Worm (Caenorhabditis elegans) whole organism, late embryonic: ENCODE results near the gene F16B4.7.

Experiments
- K02D7.2 ChIP-seq: sonication (generic microtip); optimal IDR thresholded peaks from 2 replicates; lab custom pipeline; 2017; ENCODE audit warnings: mild to moderate bottlenecking, missing genetic modification characterization, missing compliant biosample characterization
- K09A11.1 ChIP-seq: sonication (generic microtip); optimal IDR thresholded peaks from 2 replicates; lab custom pipeline; 2017; ENCODE audit warnings: antibody characterized with exemption, mild to moderate bottlenecking, missing genetic modification characterization, missing compliant biosample characterization; ENCODE audit not compliant: insufficient read depth
- T23F11.4 ChIP-seq: fragments of 200-800 bp; sonication (Bioruptor generic); optimal IDR thresholded peaks from 2 replicates; lab custom pipeline; 2018; ENCODE audit warnings: mild to moderate bottlenecking, missing genetic modification characterization, missing compliant biosample characterization
- Y22D7AL.16 ChIP-seq: sonication (generic microtip); optimal IDR thresholded peaks from 2 replicates; lab custom pipeline; 2016; ENCODE audit warnings: missing genetic modification characterization, missing compliant biosample characterization
- ahr-1 ChIP-seq: sonication (generic microtip); optimal IDR thresholded peaks from 2 replicates; lab custom pipeline; 2016; ENCODE audit warnings: missing genetic modification characterization, missing compliant biosample characterization
- ceh-2 ChIP-seq: sonication (generic microtip); optimal IDR thresholded peaks from 2 replicates; lab custom pipeline; 2016; ENCODE audit warnings: missing genotype, missing genetic modification characterization, missing compliant biosample characterization
- ceh-24 ChIP-seq: sonication (generic microtip); optimal IDR thresholded peaks from 2 replicates; lab custom pipeline; 2016; ENCODE audit warnings: mild to moderate bottlenecking, missing genetic modification characterization, missing compliant biosample characterization
- ceh-30 ChIP-seq: fragments of 150-350 bp; optimal IDR thresholded peaks from 2 replicates; lab custom pipeline; 2014; ENCODE audit warnings: missing biosample characterization, missing genetic modification characterization
- ceh-34 ChIP-seq: sonication (generic microtip); optimal IDR thresholded peaks from 2 replicates; lab custom pipeline; 2016; ENCODE audit warnings: mild to moderate bottlenecking, missing genetic modification characterization, missing compliant biosample characterization
- ceh-45 ChIP-seq: fragments of 200-800 bp; sonication (Bioruptor generic); IDR thresholded peaks from 2 replicates; pipeline ENCODE4 v1.3.6; 2022; ENCODE audit warnings: missing genetic modification reagents, missing genetic modification characterization, missing compliant biosample characterization
- ceh-6 ChIP-seq: fragments of 200-800 bp; sonication (Bioruptor generic); optimal IDR thresholded peaks from 2 replicates; lab custom pipeline; 2018; ENCODE audit warnings: mild to moderate bottlenecking, missing genetic modification characterization, missing compliant biosample characterization
- ceh-9 ChIP-seq: sonication (generic microtip); optimal IDR thresholded peaks from 2 replicates; lab custom pipeline; 2016; ENCODE audit warnings: mild to moderate bottlenecking, missing genetic modification characterization, inconsistent platforms, missing compliant biosample characterization
- dve-1 ChIP-seq: sonication (generic microtip); optimal IDR thresholded peaks from 2 replicates; lab custom pipeline; 2017; ENCODE audit warnings: antibody characterized with exemption, mild to moderate bottlenecking, missing genetic modification characterization, missing compliant biosample characterization
- elt-2 ChIP-seq: sonication (generic microtip); optimal IDR thresholded peaks from 2 replicates; lab custom pipeline; 2016; ENCODE audit warnings: missing genetic modification reagents, missing genetic modification characterization, missing compliant biosample characterization
- elt-4 ChIP-seq: sonication (generic microtip); optimal IDR thresholded peaks from 2 replicates; lab custom pipeline; 2016; ENCODE audit warnings: missing genetic modification characterization, missing compliant biosample characterization
- fkh-10 ChIP-seq: fragments of 150-350 bp; optimal IDR thresholded peaks from 2 replicates; lab custom pipeline; 2014; ENCODE audit warnings: missing biosample characterization, missing genetic modification reagents, missing genetic modification characterization
- gmeb-2 ChIP-seq: sonication (generic microtip); optimal IDR thresholded peaks from 2 replicates; lab custom pipeline; 2016; ENCODE audit warnings: missing genetic modification characterization, inconsistent platforms, missing compliant biosample characterization
- hlh-15 ChIP-seq: sonication (generic microtip); optimal IDR thresholded peaks from 2 replicates; lab custom pipeline; 2016; ENCODE audit warnings: missing genetic modification characterization, missing compliant biosample characterization
- hlh-6 ChIP-seq: sonication (generic microtip); optimal IDR thresholded peaks from 2 replicates; lab custom pipeline; 2016; ENCODE audit warnings: missing genotype, missing genetic modification characterization, missing compliant biosample characterization
- lim-6 ChIP-seq: sonication (generic microtip); optimal IDR thresholded peaks from 2 replicates; lab custom pipeline; 2016; ENCODE audit warnings: missing genetic modification characterization, missing compliant biosample characterization
- mec-3 ChIP-seq: sonication (generic microtip); optimal IDR thresholded peaks from 2 replicates; lab custom pipeline; 2016; ENCODE audit warnings: borderline replicate concordance, missing genetic modification characterization, missing compliant biosample characterization
- nfya-1 ChIP-seq: sonication (generic microtip); optimal IDR thresholded peaks from 2 replicates; lab custom pipeline; 2017; ENCODE audit warnings: missing genetic modification characterization, mild to moderate bottlenecking, missing compliant biosample characterization, antibody characterized with exemption, moderate library complexity
- nhr-11 ChIP-seq: fragments of 150-350 bp; optimal IDR thresholded peaks from 2 replicates; lab custom pipeline; 2014; ENCODE audit warnings: missing biosample characterization, missing genetic modification characterization
- nhr-232 ChIP-seq: sonication (generic microtip); optimal IDR thresholded peaks from 2 replicates; lab custom pipeline; 2016; ENCODE audit warnings: missing genetic modification characterization, missing compliant biosample characterization
- odd-2 ChIP-seq: sonication (generic microtip); optimal IDR thresholded peaks from 2 replicates; lab custom pipeline; 2017; ENCODE audit warnings: antibody characterized with exemption, mild to moderate bottlenecking, missing genetic modification characterization, missing compliant biosample characterization
- pax-1 ChIP-seq: fragments of 150-350 bp; optimal IDR thresholded peaks from 2 replicates; lab custom pipeline; 2014; ENCODE audit warnings: missing biosample characterization, missing genetic modification characterization
- pha-2 ChIP-seq: sonication (generic microtip); optimal IDR thresholded peaks from 2 replicates; lab custom pipeline; 2017; ENCODE audit warnings: mild to moderate bottlenecking, missing genetic modification characterization, missing compliant biosample characterization
- pqm-1 ChIP-seq: sonication (generic microtip); optimal IDR thresholded peaks from 2 replicates; lab custom pipeline; 2016; ENCODE audit warnings: missing genetic modification characterization, missing compliant biosample characterization
- pros-1 ChIP-seq: fragments of 150-350 bp; optimal IDR thresholded peaks from 2 replicates; lab custom pipeline; 2014; ENCODE audit warnings: missing biosample characterization, missing genetic modification reagents, missing genetic modification characterization
- ref-2 ChIP-seq: sonication (generic microtip); optimal IDR thresholded peaks from 2 replicates; lab custom pipeline; 2016; ENCODE audit warnings: missing genetic modification characterization, missing compliant biosample characterization
- rnt-1 ChIP-seq: sonication (generic microtip); optimal IDR thresholded peaks from 2 replicates; lab custom pipeline; 2016; ENCODE audit warnings: missing genetic modification characterization, missing compliant biosample characterization
- sdc-2 ChIP-seq: sonication (generic microtip); optimal IDR thresholded peaks from 2 replicates; lab custom pipeline; 2016; ENCODE audit warnings: missing genotype, missing genetic modification characterization, missing compliant biosample characterization
- syd-9 ChIP-seq: sonication (generic microtip); optimal IDR thresholded peaks from 2 replicates; lab custom pipeline; 2016; ENCODE audit warnings: mild to moderate bottlenecking, missing genetic modification characterization, moderate library complexity, missing compliant biosample characterization
- tbx-2 ChIP-seq: sonication (generic microtip); optimal IDR thresholded peaks from 2 replicates; lab custom pipeline; 2016; ENCODE audit warnings: missing genetic modification characterization, missing compliant biosample characterization
- ttx-3 ChIP-seq: sonication (generic microtip); optimal IDR thresholded peaks from 2 replicates; lab custom pipeline; 2016; ENCODE audit warnings: missing genetic modification reagents, missing genetic modification characterization, missing compliant biosample characterization
- unc-55 ChIP-seq: sonication (generic microtip); optimal IDR thresholded peaks from 2 replicates; lab custom pipeline; 2017; ENCODE audit warnings: missing biosample characterization, missing genetic modification reagents, missing genetic modification characterization
- unc-86 ChIP-seq: sonication (generic microtip); optimal IDR thresholded peaks from 2 replicates; lab custom pipeline; 2016; ENCODE audit warnings: missing genetic modification characterization, missing compliant biosample characterization
- zip-5 ChIP-seq: sonication (generic microtip); optimal IDR thresholded peaks from 2 replicates; lab custom pipeline; 2016; ENCODE audit warnings: missing genetic modification characterization, missing compliant biosample characterization

The F16B4.7 gene

ce11 chrV:1545694-1546093 is 39.8 kb upstream of the F16B4.7 start, which contains the start of gene oac-32:
oac-32 (minus strand) TSS chrV:1545783.
- TF ChIP-seq elt-2 (tag; lab: Kevin White, UChicago) = peak; percentile 25
- TF ChIP-seq unc-55 = no peak

ce11 chrV:1547843-1548242 is 37.7 kb upstream of the F16B4.7 start, which contains the start of gene F52F10.2:
F52F10.2 (plus strand) TSS chrV:1548143.
- no peak for TF ChIP-seq elt-4 (tag; lab: Kevin White, UChicago)
- TF ChIP-seq odd-2 (tag; lab: Kevin White, UChicago) = no peak
- no peak for TF ChIP-seq nhr-11
- TF ChIP-seq pros-1 (tag; lab: Kevin White, UChicago) = no peak
- no peak for TF ChIP-seq K09A11.1 (tag; lab: Kevin White, UChicago)
- no peak for TF ChIP-seq pax-1 (tag; lab: Kevin White, UChicago)
- no peak for TF ChIP-seq T23F11.4 (GFP tag; lab: Kevin White, UChicago)
- no peak for TF ChIP-seq ceh-9 (tag; lab: Kevin White, UChicago)
- TF ChIP-seq hlh-15 (tag; lab: Kevin White, UChicago) = no peak
- no peak for TF ChIP-seq ceh-2 (tag; lab: Kevin White, UChicago)
- no peak for TF ChIP-seq pqm-1
- no peak for TF ChIP-seq gmeb-2 (tag; lab: Kevin White, UChicago)
- TF ChIP-seq ttx-3 (tag; lab: Kevin White, UChicago) = no peak
- no peak for TF ChIP-seq Y22D7AL.16
- no peak for TF ChIP-seq ceh-6 (GFP tag; lab: Kevin White, UChicago)
- TF ChIP-seq ceh-45 = no peak
- TF ChIP-seq ceh-24 = no peak
- no peak for TF ChIP-seq unc-55
- no peak for TF ChIP-seq tbx-2 (tag; lab: Kevin White, UChicago)

- TF ChIP-seq ref-2 (tag; lab: Kevin White, UChicago) (no peak), rnt-1 (tag; lab: Kevin White, UChicago) (no peak), sdc-2 (tag; lab: Kevin White, UChicago) (no peak), odd-2 (tag; lab: Kevin White, UChicago) (no peak), ceh-30 (tag; lab: Kevin White, UChicago) (no peak), ttx-3 (tag; lab: Kevin White, UChicago) (no peak), dve-1 (tag; lab: Kevin White, UChicago) (no peak), tbx-2 (tag; lab: Kevin White, UChicago) (no peak), mec-3 (tag; lab: Kevin White, UChicago) (no peak), zip-5 (tag; lab: Kevin White, UChicago) (no peak), lim-6 (no peak), ceh-34 (tag; lab: Kevin White, UChicago) (no peak), nfya-1 (tag; lab: Kevin White, UChicago) (no peak), ceh-6 (GFP tag; lab: Kevin White, UChicago) (no peak), hlh-6 (tag; lab: Kevin White, UChicago) (no peak), unc-55 (no peak), syd-9 (tag; lab: Kevin White, UChicago) (no peak), unc-86 (no peak)
Observed at ce11 chrV:1550697-1551096, 34.8 kb upstream of the F16B4.7 start.

ce11 chrV:1551143-1551542 is 34.4 kb upstream of the F16B4.7 start:
- TF ChIP-seq ahr-1 (tag; lab: Kevin White, UChicago) (no peak), fkh-10 (GFP tag; lab: Kevin White, UChicago) (no peak), K02D7.2 (tag; lab: Kevin White, UChicago) (no peak), pha-2 (tag; lab: Kevin White, UChicago) (no peak), nhr-232 (tag; lab: Kevin White, UChicago) (no peak), rnt-1 (tag; lab: Kevin White, UChicago) (no peak)
